Worm (Caenorhabditis elegans) whole organism, L1 larva: ENCODE data around the gene C13F10.7.

Source experiments
- Y116A8C.19 ChIP-seq: sonication (generic microtip); optimal IDR thresholded peaks from 2 replicates; lab custom pipeline; 2016; ENCODE audit warnings: missing compliant biosample characterization, missing genetic modification characterization, borderline replicate concordance
- aha-1 ChIP-seq: fragments of 150-350 bp; optimal IDR thresholded peaks from 2 replicates; lab custom pipeline; 2014; ENCODE audit warnings: missing biosample characterization, missing genetic modification characterization
- aly-2 ChIP-seq: fragments of 150-350 bp; optimal IDR thresholded peaks from 2 replicates; lab custom pipeline; 2014; ENCODE audit warnings: missing biosample characterization, missing genetic modification characterization
- ama-1 ChIP-seq: fragments of 150-350 bp; optimal IDR thresholded peaks from 2 replicates; lab custom pipeline; 2014
- blmp-1 ChIP-seq: fragments of 150-350 bp; optimal IDR thresholded peaks from 2 replicates; lab custom pipeline; 2014; ENCODE audit warnings: missing biosample characterization, missing genetic modification characterization
- ceh-63 ChIP-seq: fragments of 200-800 bp; sonication (Bioruptor generic); optimal IDR thresholded peaks from 2 replicates; lab custom pipeline; 2018; ENCODE audit warnings: mild to moderate bottlenecking, missing genetic modification characterization, missing compliant biosample characterization
- ces-1 ChIP-seq: fragments of 150-350 bp; optimal IDR thresholded peaks from 2 replicates; lab custom pipeline; 2014; ENCODE audit warnings: missing biosample characterization, missing genetic modification reagents, missing genetic modification characterization
- dpl-1 ChIP-seq, 3 experiments: fragments of 150-350 bp in 2 of 3; sonication (generic microtip) in 1 of 3; optimal IDR thresholded peaks; 2 replicates each; lab custom pipeline; 2014 to 2017; ENCODE audit warnings: missing biosample characterization in 3 of 3, missing genetic modification characterization in 3 of 3, missing genetic modification reagents in 3 of 3
- efl-1 ChIP-seq, 4 experiments: fragments of 150-350 bp; optimal IDR thresholded peaks in 3 of 4; peaks in 1 of 4; 1 replicate in 1 of 4; 2 replicates in 3 of 4; lab custom pipeline; 2014; ENCODE audit warnings: missing biosample characterization in 2 of 4, missing genetic modification characterization in 2 of 4, missing genetic modification reagents in 2 of 4
- egl-27 ChIP-seq, 2 experiments: fragments of 150-350 bp in 1 of 2; sonication (generic microtip); optimal IDR thresholded peaks; 3 replicates each; lab custom pipeline; 2017 to 2018; ENCODE audit warnings: missing biosample characterization in 2 of 2, missing genetic modification characterization in 2 of 2, missing genetic modification reagents in 2 of 2
- elt-3 ChIP-seq, 6 experiments: fragments of 150-350 bp in 1 of 6; sonication (generic microtip); optimal IDR thresholded peaks; 2 replicates each; lab custom pipeline; 2017 to 2018; ENCODE audit warnings: missing biosample characterization in 6 of 6, missing genetic modification characterization in 6 of 6, inconsistent platforms in 1 of 6
- fkh-10 ChIP-seq: sonication (generic microtip); optimal IDR thresholded peaks from 2 replicates; lab custom pipeline; 2017; ENCODE audit warnings: missing biosample characterization, missing genetic modification reagents, missing genetic modification characterization
- hlh-17 ChIP-seq: fragments of 200-800 bp; sonication (Bioruptor generic); optimal IDR thresholded peaks from 2 replicates; lab custom pipeline; 2018; ENCODE audit warnings: missing genetic modification characterization, mild to moderate bottlenecking, missing compliant biosample characterization, moderate library complexity, borderline replicate concordance
- hpl-2 ChIP-seq: fragments of 150-350 bp; optimal IDR thresholded peaks from 2 replicates; lab custom pipeline; 2014; ENCODE audit warnings: missing biosample characterization, missing genetic modification reagents, missing genetic modification characterization
- jun-1 ChIP-seq: fragments of 150-350 bp; optimal IDR thresholded peaks from 2 replicates; lab custom pipeline; 2014; ENCODE audit warnings: missing biosample characterization, missing genetic modification reagents, missing genetic modification characterization
- lir-3 ChIP-seq: sonication (generic microtip); optimal IDR thresholded peaks from 2 replicates; lab custom pipeline; 2016; ENCODE audit warnings: mild to moderate bottlenecking, missing genetic modification characterization, moderate library complexity, missing compliant biosample characterization; ENCODE audit not compliant: poor library complexity
- mab-9 ChIP-seq: fragments of 200-800 bp; sonication (Bioruptor generic); IDR thresholded peaks from 2 replicates; pipeline ENCODE4 v1.3.6; 2022; ENCODE audit warnings: missing genetic modification reagents, missing genetic modification characterization, missing compliant biosample characterization
- nhr-12 ChIP-seq: sonication (generic microtip); optimal IDR thresholded peaks from 2 replicates; lab custom pipeline; 2017; ENCODE audit warnings: missing biosample characterization, missing genetic modification characterization
- nhr-237 ChIP-seq: fragments of 150-350 bp; optimal IDR thresholded peaks from 2 replicates; lab custom pipeline; 2014; ENCODE audit warnings: missing biosample characterization, missing genetic modification characterization
- nhr-28 ChIP-seq: fragments of 150-350 bp; optimal IDR thresholded peaks from 2 replicates; lab custom pipeline; 2014; ENCODE audit warnings: missing biosample characterization, missing genetic modification characterization
- nhr-85 ChIP-seq: sonication (generic microtip); peaks from one replicate; lab custom pipeline; 2016; ENCODE audit warnings: missing genetic modification characterization, inconsistent platforms, missing compliant biosample characterization
- nhr-90 ChIP-seq: sonication (generic microtip); optimal IDR thresholded peaks from 2 replicates; lab custom pipeline; 2016; ENCODE audit warnings: mild to moderate bottlenecking, missing genetic modification characterization, missing compliant biosample characterization; ENCODE audit not compliant: poor library complexity
- pax-3 ChIP-seq: fragments of 200-800 bp; sonication (Bioruptor generic); optimal IDR thresholded peaks from 2 replicates; lab custom pipeline; 2018; ENCODE audit warnings: mild to moderate bottlenecking, missing genetic modification characterization, moderate library complexity, missing compliant biosample characterization
- rnt-1 ChIP-seq: sonication (generic microtip); optimal IDR thresholded peaks from 2 replicates; lab custom pipeline; 2016; ENCODE audit warnings: mild to moderate bottlenecking, missing genetic modification characterization, moderate library complexity, missing compliant biosample characterization
- skn-1 ChIP-seq: fragments of 150-350 bp; optimal IDR thresholded peaks from 2 replicates; lab custom pipeline; 2014; ENCODE audit warnings: missing biosample characterization, missing genetic modification characterization
- sup-37 ChIP-seq: fragments of 200-800 bp; sonication (Bioruptor generic); optimal IDR thresholded peaks from 2 replicates; lab custom pipeline; 2018; ENCODE audit warnings: mild to moderate bottlenecking, missing genetic modification characterization, missing compliant biosample characterization
- swsn-7 ChIP-seq: sonication (generic microtip); optimal IDR thresholded peaks from 2 replicates; lab custom pipeline; 2016; ENCODE audit warnings: missing genetic modification characterization, missing compliant biosample characterization
- tbx-2 ChIP-seq: sonication (generic microtip); optimal IDR thresholded peaks from 2 replicates; lab custom pipeline; 2016; ENCODE audit warnings: missing genetic modification characterization, missing compliant biosample characterization
- tlp-1 ChIP-seq: fragments of 150-350 bp; optimal IDR thresholded peaks from 2 replicates; lab custom pipeline; 2014; ENCODE audit warnings: missing biosample characterization, missing genetic modification characterization
- unc-30 ChIP-seq: sonication (generic microtip); optimal IDR thresholded peaks from 2 replicates; lab custom pipeline; 2017; ENCODE audit warnings: missing biosample characterization, missing genetic modification characterization
- unc-86 ChIP-seq: sonication (generic microtip); optimal IDR thresholded peaks from 2 replicates; lab custom pipeline; 2016; ENCODE audit warnings: missing genetic modification characterization, missing compliant biosample characterization
- unc-98 ChIP-seq: fragments of 200-800 bp; sonication (Bioruptor generic); IDR thresholded peaks from 2 replicates; pipeline ENCODE4 v1.3.6; 2022; ENCODE audit warnings: missing genetic modification characterization, missing compliant biosample characterization
- vab-15 ChIP-seq: sonication (generic microtip); optimal IDR thresholded peaks from 2 replicates; lab custom pipeline; 2017; ENCODE audit warnings: missing genotype, mild to moderate bottlenecking, missing genetic modification characterization, missing compliant biosample characterization
- zag-1 ChIP-seq: fragments of 150-350 bp; optimal IDR thresholded peaks from 2 replicates; lab custom pipeline; 2014; ENCODE audit warnings: missing biosample characterization, missing genetic modification characterization
- zip-4 ChIP-seq: fragments of 200-800 bp; sonication (Bioruptor generic); optimal IDR thresholded peaks from 2 replicates; lab custom pipeline; 2018; ENCODE audit warnings: mild to moderate bottlenecking, missing genetic modification characterization, moderate library complexity, missing compliant biosample characterization

The C13F10.7 gene

DNA sequence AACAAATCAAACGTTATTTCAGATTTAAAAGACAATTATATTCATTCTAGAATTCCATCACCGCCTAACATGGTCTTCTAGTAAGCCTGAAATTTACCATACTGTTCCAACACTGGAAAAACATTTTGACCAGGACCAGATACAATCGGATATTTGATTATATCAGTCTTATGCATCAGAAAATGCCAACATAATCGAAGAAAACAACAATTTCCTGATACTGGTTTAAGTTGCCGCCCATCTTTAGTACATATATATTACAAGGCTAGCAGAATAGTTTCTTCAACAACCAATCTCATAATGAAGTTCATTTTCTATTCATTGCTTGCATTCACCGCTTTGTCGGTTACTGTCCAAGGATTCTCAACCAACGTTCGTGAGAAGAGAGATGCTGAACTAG lies 35.9 kb upstream of the C13F10.7 start, which contains the start of gene C13A2.12:
TSS of gene C13A2.12 (plus strand) at position 301 of the 400 bp plus-strand sequence.
- no peak for TF ChIP-seq ces-1 (GFP tag; lab: Kevin White, UChicago)
- TF ChIP-seq blmp-1: no peak
- TF ChIP-seq hlh-17 (GFP tag; lab: Kevin White, UChicago): no peak
- no peak for TF ChIP-seq hpl-2
- TF ChIP-seq nhr-90 (tag; lab: Kevin White, UChicago): no peak
- no peak for TF ChIP-seq Y116A8C.19
- TF ChIP-seq ama-1: no peak
- TF ChIP-seq unc-98: no peak

ce11 chrV:7255095-7255494 lies 32.0 kb upstream of the C13F10.7 start, which contains the start of gene C05C8.8:
TSS of gene C05C8.8 (minus strand) at chrV:7255195.
- TF ChIP-seq pax-3 (tag; lab: Kevin White, UChicago) (no peak), Y116A8C.19 (no peak)
- TF ChIP-seq, all 84 proteins: peak for 0

- TF ChIP-seq jun-1 (no peak), unc-86 (tag; lab: Kevin White, UChicago) (no peak), fkh-10 (GFP tag; lab: Kevin White, UChicago) (no peak), swsn-7 (tag; lab: Kevin White, UChicago) (no peak), nhr-85 (tag; lab: Kevin White, UChicago) (peak; percentile 58), rnt-1 (tag; lab: Kevin White, UChicago) (no peak), aly-2 (tag; lab: Kevin White, UChicago) (no peak), aha-1 (no peak), efl-1 (optimal IDR thresholded peaks at IDR 0.05; lab: Kevin White, UChicago) (no peak), efl-1 (GFP tag; optimal IDR thresholded peaks at IDR 0.05 in 1 of 2; lab: Kevin White, UChicago) (no peak), vab-15 (tag; lab: Kevin White, UChicago) (no peak), nhr-237 (tag; lab: Kevin White, UChicago) (no peak), skn-1 (tag; lab: Kevin White, UChicago) (no peak), egl-27 (tag; optimal IDR thresholded peaks at IDR 0.05; lab: Kevin White, UChicago) (no peak), ama-1 (no peak), elt-3 (tag; optimal IDR thresholded peaks at IDR 0.05; lab: Kevin White, UChicago) (peak in 1 of 6 experiments; percentile 48), nhr-28 (no peak), mab-9 (GFP tag; lab: Robert Waterston, UW) (no peak)
- TF ChIP-seq, all 84 proteins: peak for 2
These were observed 25.3 kb upstream of the C13F10.7 start for ce11 chrV:7248227-7248953.

DNA sequence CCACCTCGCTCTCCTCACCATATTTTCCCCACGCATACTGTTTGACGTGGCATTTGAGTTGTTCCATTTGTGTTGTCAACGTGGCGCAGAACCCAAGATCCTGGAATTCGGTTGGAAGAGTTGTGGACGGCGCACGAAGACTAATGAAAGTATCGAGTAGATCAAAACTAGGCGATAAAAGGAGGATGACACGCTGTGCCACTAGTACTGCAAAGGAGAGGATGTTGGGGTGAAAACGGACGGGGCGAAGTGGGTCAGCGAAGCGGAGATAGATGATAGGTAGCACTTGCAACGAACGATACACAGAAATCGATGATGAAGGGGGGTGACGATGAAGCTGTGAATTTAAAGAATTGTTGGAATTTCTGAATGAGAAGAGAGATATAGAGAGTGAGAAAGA lies 23.9 kb upstream of the C13F10.7 start, which contains the start of gene C05C8.7:
TSS of gene C05C8.7 (minus strand) at position 100 of the 400 bp plus-strand sequence.
- TF ChIP-seq blmp-1 (peak; percentile 92), lir-3 (no peak)

DNA sequence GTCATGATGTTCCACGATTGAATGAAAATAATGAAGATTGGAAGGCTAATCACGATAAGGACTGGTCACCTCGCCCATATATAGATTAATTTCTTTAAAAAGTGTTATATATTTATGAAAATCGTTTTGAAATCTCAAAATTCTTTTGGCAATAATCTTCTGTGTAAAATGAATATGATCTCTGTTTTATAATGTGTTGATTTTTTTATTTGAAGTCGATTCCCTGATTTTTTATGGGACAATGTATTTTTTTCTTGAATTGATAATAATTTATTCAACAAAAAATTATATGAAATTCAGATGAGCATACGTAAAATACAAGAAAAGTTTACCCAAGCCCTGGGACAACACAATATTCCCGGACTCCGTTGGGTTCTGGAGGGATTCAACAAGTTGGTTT lies 16.4 kb upstream of the C13F10.7 start, which contains the start of gene C05C8.1:
TSS of gene C05C8.1 (plus strand) at position 301 of the 400 bp plus-strand sequence.
- TF ChIP-seq zip-4 (GFP tag; lab: Kevin White, UChicago) (no peak), unc-30 (tag; lab: Kevin White, UChicago) (no peak), tlp-1 (no peak), nhr-12 (tag; lab: Kevin White, UChicago) (no peak), zag-1 (tag; lab: Kevin White, UChicago) (no peak), dpl-1 (GFP tag; optimal IDR thresholded peaks at IDR 0.05; lab: Kevin White, UChicago) (no peak), tbx-2 (tag; lab: Kevin White, UChicago) (no peak), ceh-63 (no peak), sup-37 (GFP tag; lab: Kevin White, UChicago) (no peak)
- TF ChIP-seq, all 84 proteins: peak for 0
